Worm (Caenorhabditis elegans): ENCODE measurements around the gene bmy-1.
A peak's percentile ranks its signal among the peaks of the same experiment; 100 is the strongest.

bmy-1 gene

ce11 chrII:5378239-5378521 lies 19.7 kb downstream of the bmy-1 start:
- TF ChIP-seq nhr-80 (tag; optimal IDR thresholded peaks at IDR 0.05) (peak; percentile 16), lin-26 (GFP tag; IDR thresholded peaks at IDR 0.05) (0 out of 2 replicates have a peak, but pooled peaks have one; percentile 29), let-607 (tag; optimal IDR thresholded peaks at IDR 0.05) (peak in 1 of 2 experiments; percentile 5), B0336.3 (GFP tag; IDR thresholded peaks at IDR 0.05) (no peak), ceh-79 (tag; optimal IDR thresholded peaks at IDR 0.05) (no peak)

ce11 chrII:5379614-5380077 lies 21.2 kb downstream of the bmy-1 start, which contains the start of gene pkc-3:
Gene pkc-3, plus strand, starts transcription at chrII:5380027.
- peak; percentile 86 for TF ChIP-seq Y53G8AR.9 (GFP tag; conservative IDR thresholded peaks at IDR 0.05)
- TF ChIP-seq ztf-22 (GFP tag; optimal IDR thresholded peaks at IDR 0.05): peak; percentile 34
- TF ChIP-seq F55B11.4 (tag; optimal IDR thresholded peaks at IDR 0.05; ENCODE audit: borderline replicate concordance, insufficient read depth): no peak
- no peak for TF ChIP-seq ztf-28 (GFP tag; IDR thresholded peaks at IDR 0.05)
- peak; percentile 29; the same call in 1 of the 2 replicates for TF ChIP-seq F33H1.4 (GFP tag; IDR thresholded peaks at IDR 0.05)
- TF ChIP-seq dpl-1 (GFP tag; optimal IDR thresholded peaks at IDR 0.05): no peak
- TF ChIP-seq efl-1 (GFP tag; optimal IDR thresholded peaks at IDR 0.05): peak; percentile 63
- peak; percentile 83 for TF ChIP-seq athp-1 (tag; optimal IDR thresholded peaks at IDR 0.05)
- peak; percentile 54 for TF ChIP-seq ets-4 (GFP tag; optimal IDR thresholded peaks at IDR 0.05)
- TF ChIP-seq ztf-18 (tag; optimal IDR thresholded peaks at IDR 0.05): peak; percentile 83
- 0 out of 2 replicates have a peak, but pooled peaks have one; percentile 10 for TF ChIP-seq ceh-40 (GFP tag; IDR thresholded peaks at IDR 0.05)
- TF ChIP-seq egrh-3 (GFP tag; IDR thresholded peaks at IDR 0.05): peak; percentile 35; the same call in 1 of the 2 replicates
- no peak for TF ChIP-seq nfya-2 (GFP tag; IDR thresholded peaks at IDR 0.05)
- TF ChIP-seq F23B12.7 (tag; optimal IDR thresholded peaks at IDR 0.05; ENCODE audit: insufficient read depth): no peak
- peak; percentile 60 for TF ChIP-seq tbp1 (GFP tag; optimal IDR thresholded peaks at IDR 0.05)
- TF ChIP-seq mes-4 (tag; optimal IDR thresholded peaks at IDR 0.05): no peak
- peak; percentile 54 for TF ChIP-seq pha-4 (tag; optimal IDR thresholded peaks at IDR 0.05)
- TF ChIP-seq madf-3 (GFP tag; IDR thresholded peaks at IDR 0.05): peak; percentile 72
- TF ChIP-seq attf-6 (GFP tag; IDR thresholded peaks at IDR 0.05): peak; percentile 45; the same call in 1 of the 2 replicates
- TF ChIP-seq madf-6 (GFP tag; IDR thresholded peaks at IDR 0.05): peak; percentile 70; the same call in 1 of the 2 replicates
- TF ChIP-seq madf-8 (GFP tag; conservative IDR thresholded peaks at IDR 0.05): no peak
- peak; percentile 88 for TF ChIP-seq Y95B8A.8 (GFP tag; IDR thresholded peaks at IDR 0.05)
- TF ChIP-seq Y56A3A.18 (GFP tag; IDR thresholded peaks at IDR 0.05): peak; percentile 84; the same call in 1 of the 2 replicates
- TF ChIP-seq dox-1 (GFP tag; IDR thresholded peaks at IDR 0.05): peak; percentile 91
- TF ChIP-seq B0019.2 (GFP tag; conservative IDR thresholded peaks at IDR 0.05): no peak
- TF ChIP-seq K11D2.4 (GFP tag; IDR thresholded peaks at IDR 0.05): no peak
- no peak for TF ChIP-seq sptf-2 (GFP tag; optimal IDR thresholded peaks at IDR 0.05)
- TF ChIP-seq ceh-79 (tag; optimal IDR thresholded peaks at IDR 0.05): no peak
- no peak for TF ChIP-seq akir-1 (GFP tag; optimal IDR thresholded peaks at IDR 0.05)
- TF ChIP-seq F49E8.2 (tag; optimal IDR thresholded peaks at IDR 0.05; ENCODE audit: insufficient read depth): peak; percentile 28
- TF ChIP-seq dpff-1 (tag; optimal IDR thresholded peaks at IDR 0.05): peak; percentile 44
- TF ChIP-seq C06A6.2 (GFP tag; conservative IDR thresholded peaks at IDR 0.05): peak; percentile 35; the same call in 1 of the 2 replicates
- peak; percentile 72 for TF ChIP-seq nfyb-1 (GFP tag; IDR thresholded peaks at IDR 0.05)
- peak; percentile 28 for TF ChIP-seq B0035.1 (tag; optimal IDR thresholded peaks at IDR 0.05)
- no peak for TF ChIP-seq Y67H2A.10 (GFP tag; conservative IDR thresholded peaks at IDR 0.05)
- TF ChIP-seq xnd-1 (tag; optimal IDR thresholded peaks at IDR 0.05): peak; percentile 32
- no peak for TF ChIP-seq ceh-58 (GFP tag; IDR thresholded peaks at IDR 0.05)
- TF ChIP-seq nhr-27 (tag; optimal IDR thresholded peaks at IDR 0.05): no peak
- TF ChIP-seq B0261.1 (tag; optimal IDR thresholded peaks at IDR 0.05): no peak
- 0 out of 2 replicates have a peak, but pooled peaks have one; percentile 3 for TF ChIP-seq egl-18 (GFP tag; IDR thresholded peaks at IDR 0.05)
- TF ChIP-seq nhr-80 (tag; optimal IDR thresholded peaks at IDR 0.05): peak; percentile 97
- TF ChIP-seq ztf-26 (tag; optimal IDR thresholded peaks at IDR 0.05): peak; percentile 51
- no peak for TF ChIP-seq bed-2 (GFP tag; IDR thresholded peaks at IDR 0.05)
- peak; percentile 72 for TF ChIP-seq lin-26 (GFP tag; IDR thresholded peaks at IDR 0.05)

Measured in whole organism, young adult.